Worm (Caenorhabditis elegans): ENCODE data around the gene dot-1.4.

ce11 chrX:11917994-11918393, 13.5 kb downstream of the dot-1.4 start, which contains the start of gene Y62H9A.16:
- no peak for TF ChIP-seq nhr-25 (tag; optimal IDR thresholded peaks at IDR 0.05)
- TF ChIP-seq ama-1 (optimal IDR thresholded peaks at IDR 0.05), result no peak
- TF ChIP-seq nhr-11 (tag; optimal IDR thresholded peaks at IDR 0.05), result no peak

All from whole organism, L2 larva.